Worm (Caenorhabditis elegans) whole organism, young adult: ENCODE measurements around the gene acy-1.

Experiments used
- C06A6.2 ChIP-seq: fragments of 200-800 bp; sonication (Bioruptor generic); conservative IDR thresholded peaks from 2 replicates; pipeline ENCODE4 v1.3.6; 2022; ENCODE audit warnings: missing genetic modification characterization, missing compliant biosample characterization
- D2030.7 ChIP-seq: fragments of 200-800 bp; sonication (Bioruptor generic); IDR thresholded peaks from 2 replicates; pipeline ENCODE4 v1.3.6; 2022; ENCODE audit warnings: missing genetic modification reagents, missing genetic modification characterization, missing compliant biosample characterization
- F33H1.4 ChIP-seq: fragments of 200-800 bp; sonication (Bioruptor generic); IDR thresholded peaks from 2 replicates; pipeline ENCODE4 v1.3.6; 2022; ENCODE audit warnings: missing genetic modification reagents, missing genetic modification characterization, missing compliant biosample characterization
- F39B2.1 ChIP-seq: fragments of 200-800 bp; sonication (Bioruptor generic); IDR thresholded peaks from 2 replicates; pipeline ENCODE4 v1.3.6; 2022; ENCODE audit warnings: missing genetic modification reagents, missing genetic modification characterization, missing compliant biosample characterization
- F52B5.7 ChIP-seq: sonication (generic microtip); optimal IDR thresholded peaks from 2 replicates; lab custom pipeline; 2016; ENCODE audit warnings: mild to moderate bottlenecking, missing genetic modification characterization, missing compliant biosample characterization
- T07F8.4 ChIP-seq: sonication (generic microtip); optimal IDR thresholded peaks from 2 replicates; lab custom pipeline; 2016; ENCODE audit warnings: mild to moderate bottlenecking, missing genetic modification characterization, moderate library complexity, missing compliant biosample characterization
- Y53F4B.3 ChIP-seq: fragments of 200-800 bp; sonication (Bioruptor generic); IDR thresholded peaks from 2 replicates; pipeline ENCODE4 v1.3.6; 2022; ENCODE audit warnings: missing genetic modification reagents, missing genetic modification characterization, missing compliant biosample characterization
- Y56A3A.18 ChIP-seq: fragments of 200-800 bp; sonication (Bioruptor generic); IDR thresholded peaks from 2 replicates; pipeline ENCODE4 v1.3.6; 2022; ENCODE audit warnings: missing genetic modification reagents, missing genetic modification characterization, missing compliant biosample characterization
- ZK185.1 ChIP-seq: sonication (generic microtip); optimal IDR thresholded peaks from 2 replicates; lab custom pipeline; 2016; ENCODE audit warnings: mild to moderate bottlenecking, missing genetic modification characterization, missing compliant biosample characterization; ENCODE audit not compliant: poor library complexity, severe bottlenecking
- akir-1 ChIP-seq: fragments of 200-800 bp; sonication (Bioruptor generic); optimal IDR thresholded peaks from 2 replicates; lab custom pipeline; 2018; ENCODE audit warnings: mild to moderate bottlenecking, missing genetic modification characterization, moderate library complexity, missing compliant biosample characterization
- aptf-2 ChIP-seq: fragments of 200-800 bp; sonication (Bioruptor generic); conservative IDR thresholded peaks from 2 replicates; pipeline ENCODE4 v1.3.6; 2022; ENCODE audit warnings: missing genetic modification reagents, missing genetic modification characterization, missing compliant biosample characterization
- attf-3 ChIP-seq: fragments of 200-800 bp; sonication (Bioruptor generic); conservative IDR thresholded peaks from 2 replicates; pipeline ENCODE4 v1.3.6; 2022; ENCODE audit warnings: missing genetic modification reagents, missing genetic modification characterization, missing compliant biosample characterization
- attf-5 ChIP-seq: fragments of 200-800 bp; sonication (Bioruptor generic); optimal IDR thresholded peaks from 2 replicates; lab custom pipeline; 2018; ENCODE audit warnings: mild to moderate bottlenecking, missing genetic modification characterization, missing compliant biosample characterization
- cebp-1 ChIP-seq, 2 experiments: fragments of 200-800 bp in 1 of 2; sonication (Bioruptor generic) in 1 of 2; sonication (generic microtip) in 1 of 2; IDR thresholded peaks in 1 of 2; optimal IDR thresholded peaks in 1 of 2; 2 replicates each; pipeline versions ENCODE4 v1.3.6 to Lab custom; 2017 to 2022; ENCODE audit warnings: missing compliant biosample characterization in 2 of 2, missing genetic modification characterization in 2 of 2, mild to moderate bottlenecking in 1 of 2, missing genetic modification reagents in 1 of 2, moderate library complexity in 1 of 2
- ceh-27 ChIP-seq: fragments of 200-800 bp; sonication (Bioruptor generic); optimal IDR thresholded peaks from 2 replicates; lab custom pipeline; 2018; ENCODE audit warnings: mild to moderate bottlenecking, missing genetic modification characterization, moderate library complexity, missing compliant biosample characterization
- ceh-79 ChIP-seq: sonication (generic microtip); optimal IDR thresholded peaks from 2 replicates; lab custom pipeline; 2017; ENCODE audit warnings: mild to moderate bottlenecking, missing genetic modification characterization, missing compliant biosample characterization
- ceh-91 ChIP-seq: fragments of 200-800 bp; sonication (Bioruptor generic); IDR thresholded peaks from 2 replicates; pipeline ENCODE4 v1.3.6; 2022; ENCODE audit warnings: missing genetic modification reagents, missing genetic modification characterization, missing compliant biosample characterization
- die-1 ChIP-seq: sonication (generic microtip); optimal IDR thresholded peaks from 2 replicates; lab custom pipeline; 2016; ENCODE audit warnings: missing genotype, mild to moderate bottlenecking, missing genetic modification characterization, missing compliant biosample characterization
- dox-1 ChIP-seq: fragments of 200-800 bp; sonication (Bioruptor generic); IDR thresholded peaks from 2 replicates; pipeline ENCODE4 v1.3.6; 2022; ENCODE audit warnings: missing genetic modification reagents, missing genetic modification characterization, missing compliant biosample characterization
- dpff-1 ChIP-seq: sonication (generic microtip); optimal IDR thresholded peaks from 2 replicates; lab custom pipeline; 2017; ENCODE audit warnings: mild to moderate bottlenecking, missing genetic modification characterization, missing compliant biosample characterization
- fkh-3 ChIP-seq: sonication (generic microtip); optimal IDR thresholded peaks from 2 replicates; lab custom pipeline; 2016; ENCODE audit warnings: mild to moderate bottlenecking, missing genetic modification characterization, missing compliant biosample characterization
- gei-17 ChIP-seq: fragments of 200-800 bp; sonication (Bioruptor generic); optimal IDR thresholded peaks from 2 replicates; lab custom pipeline; 2018; ENCODE audit warnings: mild to moderate bottlenecking, missing genetic modification characterization, missing compliant biosample characterization
- hmg-1.2 ChIP-seq: fragments of 200-800 bp; sonication (Bioruptor generic); IDR thresholded peaks from 2 replicates; pipeline ENCODE4 v1.3.6; 2022; ENCODE audit warnings: missing genetic modification reagents, missing genetic modification characterization, missing compliant biosample characterization
- lsl-1 ChIP-seq: fragments of 200-800 bp; sonication (Bioruptor generic); optimal IDR thresholded peaks from 2 replicates; lab custom pipeline; 2018; ENCODE audit warnings: mild to moderate bottlenecking, missing genetic modification characterization, moderate library complexity, missing compliant biosample characterization
- lsy-27 ChIP-seq: sonication (generic microtip); optimal IDR thresholded peaks from 2 replicates; lab custom pipeline; 2017; ENCODE audit warnings: missing genetic modification characterization, mild to moderate bottlenecking, missing compliant biosample characterization, antibody characterized with exemption, missing genotype, borderline replicate concordance; ENCODE audit not compliant: insufficient read depth
- madf-10 ChIP-seq: sonication (generic microtip); optimal IDR thresholded peaks from 2 replicates; lab custom pipeline; 2016; ENCODE audit warnings: mild to moderate bottlenecking, missing genetic modification characterization, missing compliant biosample characterization
- madf-3 ChIP-seq: fragments of 200-800 bp; sonication (Bioruptor generic); IDR thresholded peaks from 2 replicates; pipeline ENCODE4 v1.3.6; 2022; ENCODE audit warnings: missing genetic modification reagents, missing genetic modification characterization, missing compliant biosample characterization
- mcd-1 ChIP-seq: fragments of 200-800 bp; sonication (Bioruptor generic); IDR thresholded peaks from 2 replicates; pipeline ENCODE4 v1.3.6; 2022; ENCODE audit warnings: missing genetic modification reagents, missing genetic modification characterization, missing compliant biosample characterization
- nfya-1 ChIP-seq: sonication (generic microtip); optimal IDR thresholded peaks from 2 replicates; lab custom pipeline; 2017; ENCODE audit warnings: antibody characterized with exemption, missing compliant biosample characterization, missing genetic modification characterization, borderline replicate concordance; ENCODE audit not compliant: insufficient read depth
- nhr-80 ChIP-seq: sonication (generic microtip); optimal IDR thresholded peaks from 2 replicates; lab custom pipeline; 2016; ENCODE audit warnings: missing genetic modification characterization, missing compliant biosample characterization
- nhr-90 ChIP-seq: sonication (generic microtip); optimal IDR thresholded peaks from 2 replicates; lab custom pipeline; 2016; ENCODE audit warnings: missing genotype, mild to moderate bottlenecking, missing genetic modification characterization, missing compliant biosample characterization
- pbrm-1 ChIP-seq: fragments of 200-800 bp; sonication (Bioruptor generic); IDR thresholded peaks from 2 replicates; pipeline ENCODE4 v1.3.6; 2022; ENCODE audit warnings: missing genetic modification reagents, missing genetic modification characterization, missing compliant biosample characterization
- rcor-1 ChIP-seq: fragments of 200-800 bp; sonication (Bioruptor generic); IDR thresholded peaks from 2 replicates; pipeline ENCODE4 v1.3.6; 2022; ENCODE audit warnings: missing genetic modification reagents, missing genetic modification characterization, missing compliant biosample characterization
- rec-8 ChIP-seq, 2 experiments: sonication (generic microtip); optimal IDR thresholded peaks; 2 replicates each; lab custom pipeline; 2016; ENCODE audit warnings: mild to moderate bottlenecking in 2 of 2, missing genetic modification characterization in 2 of 2, missing genetic modification reagents in 2 of 2, missing genotype in 2 of 2, missing biosample characterization in 1 of 2, missing compliant biosample characterization in 1 of 2, moderate library complexity in 1 of 2
- sdz-38 ChIP-seq: sonication (generic microtip); optimal IDR thresholded peaks from 2 replicates; lab custom pipeline; 2016; ENCODE audit warnings: missing genotype, missing genetic modification characterization, missing compliant biosample characterization
- snpc-4 ChIP-seq, 5 experiments: fragments of 150-350 bp in 1 of 5; sonication (generic microtip) in 4 of 5; optimal IDR thresholded peaks; 2 replicates each; lab custom pipeline; 2014 to 2018; ENCODE audit warnings: missing genetic modification characterization in 5 of 5, missing biosample characterization in 3 of 5, antibody characterized with exemption in 2 of 5, mild to moderate bottlenecking in 2 of 5, missing compliant biosample characterization in 2 of 5, missing genotype in 2 of 5, moderate library complexity in 2 of 5, missing genetic modification reagents in 1 of 5
- tbx-9 ChIP-seq: sonication (generic microtip); optimal IDR thresholded peaks from 2 replicates; lab custom pipeline; 2016; ENCODE audit warnings: borderline replicate concordance, missing genetic modification characterization, inconsistent platforms, missing compliant biosample characterization
- zim-3 ChIP-seq: sonication (generic microtip); optimal IDR thresholded peaks from 2 replicates; lab custom pipeline; 2017; ENCODE audit warnings: mild to moderate bottlenecking, missing genetic modification characterization, moderate library complexity, missing compliant biosample characterization
- ztf-26 ChIP-seq: sonication (generic microtip); optimal IDR thresholded peaks from 2 replicates; lab custom pipeline; 2017; ENCODE audit warnings: missing genetic modification characterization, missing compliant biosample characterization

The acy-1 gene

DNA sequence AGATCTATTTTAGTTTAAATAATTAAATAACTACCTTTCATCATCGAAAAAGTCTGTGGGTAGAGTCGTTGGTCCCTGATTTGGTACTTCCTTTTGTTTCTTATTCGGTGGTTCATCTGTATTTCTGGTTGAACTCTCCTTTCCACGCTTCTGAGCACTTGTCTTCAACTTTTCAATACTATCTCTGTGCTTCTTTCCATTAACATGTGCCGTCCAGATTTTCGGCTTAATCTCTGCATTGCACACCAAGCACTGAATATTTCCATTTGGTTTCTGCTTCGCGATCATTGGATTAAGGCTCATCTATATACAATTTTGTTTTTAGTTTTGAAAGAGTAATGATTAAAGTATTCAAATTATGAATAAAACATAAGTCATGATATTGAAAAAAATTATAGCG, 22.0 kb upstream of the acy-1 start, which contains the start of gene sel-13:
Gene sel-13 (minus strand): TSS at position 303 of the 400 bp plus-strand sequence.
- TF ChIP-seq ceh-79 (tag; lab: Kevin White, UChicago) = no peak
- TF ChIP-seq die-1 (tag; lab: Kevin White, UChicago) = no peak
- no peak for TF ChIP-seq rec-8 (tag; optimal IDR thresholded peaks at IDR 0.05; lab: Kevin White, UChicago)
- TF ChIP-seq lsy-27 (tag; lab: Kevin White, UChicago) = no peak
- TF ChIP-seq snpc-4 (GFP tag; optimal IDR thresholded peaks at IDR 0.05; lab: Kevin White, UChicago) = no peak
- no peak for TF ChIP-seq snpc-4 (tag; optimal IDR thresholded peaks at IDR 0.05; lab: Kevin White, UChicago)
- no peak for TF ChIP-seq pbrm-1 (GFP tag; lab: Robert Waterston, UW)
- no peak for TF ChIP-seq T07F8.4 (tag; lab: Kevin White, UChicago)
- no peak for TF ChIP-seq F52B5.7
- no peak for TF ChIP-seq nfya-1 (tag; lab: Kevin White, UChicago)
- TF ChIP-seq attf-3 (GFP tag; lab: Robert Waterston, UW) = no peak
- no peak for TF ChIP-seq akir-1
- TF ChIP-seq dox-1 (GFP tag; lab: Robert Waterston, UW) = no peak
- TF ChIP-seq attf-5 (GFP tag; lab: Kevin White, UChicago) = no peak
- TF ChIP-seq ztf-26 (tag; lab: Kevin White, UChicago) = no peak
- TF ChIP-seq cebp-1 (GFP tag; IDR thresholded peaks at IDR 0.05; lab: Robert Waterston, UW) = no peak
- TF ChIP-seq cebp-1 (tag; optimal IDR thresholded peaks at IDR 0.05; lab: Kevin White, UChicago) = no peak
- no peak for TF ChIP-seq rcor-1
- TF ChIP-seq aptf-2 (GFP tag; lab: Robert Waterston, UW) = no peak
- TF ChIP-seq, all 124 proteins: peak for 0

ce11 chrIII:4703932-4704454, 17.9 kb upstream of the acy-1 start, which contains the start of the genes clp-2 and mrpl-16:
clp-2 (minus strand) TSS chrIII:4704025.
mrpl-16 (plus strand) TSS chrIII:4704404.
- TF ChIP-seq F39B2.1 (GFP tag; lab: Robert Waterston, UW) = no peak
- TF ChIP-seq hmg-1.2 (GFP tag; lab: Robert Waterston, UW) = peak; percentile 96
- peak; percentile 24 for TF ChIP-seq lsl-1 (GFP tag; lab: Kevin White, UChicago)
- TF ChIP-seq ztf-26 (tag; lab: Kevin White, UChicago) = no peak
- TF ChIP-seq nhr-90 (tag; lab: Kevin White, UChicago) = no peak
- TF ChIP-seq Y56A3A.18 (GFP tag; lab: Robert Waterston, UW) = no peak
- no peak for TF ChIP-seq C06A6.2 (GFP tag; lab: Robert Waterston, UW)
- TF ChIP-seq zim-3 (tag; lab: Kevin White, UChicago) = no peak
- no peak for TF ChIP-seq ceh-27 (GFP tag; lab: Kevin White, UChicago)
- peak; percentile 51; the same call in 1 of the 2 replicates for TF ChIP-seq mcd-1 (GFP tag; lab: Robert Waterston, UW)
- TF ChIP-seq D2030.7 (GFP tag; lab: Robert Waterston, UW) = no peak
- peak; percentile 14; the same call in 1 of the 2 replicates for TF ChIP-seq F33H1.4 (GFP tag; lab: Robert Waterston, UW)
- TF ChIP-seq nhr-80 = no peak

ce11 chrIII:4705207-4705606, 16.7 kb upstream of the acy-1 start, which contains the start of gene pgap-2:
pgap-2 (plus strand) TSS chrIII:4705507.
- TF ChIP-seq Y53F4B.3 (GFP tag; lab: Robert Waterston, UW) = no peak
- no peak for TF ChIP-seq sdz-38 (tag; lab: Kevin White, UChicago)
- no peak for TF ChIP-seq attf-5 (GFP tag; lab: Kevin White, UChicago)
- no peak for TF ChIP-seq ZK185.1 (tag; lab: Kevin White, UChicago)
- TF ChIP-seq T07F8.4 (tag; lab: Kevin White, UChicago) = no peak
- no peak for TF ChIP-seq mcd-1 (GFP tag; lab: Robert Waterston, UW)
- TF ChIP-seq madf-10 (tag; lab: Kevin White, UChicago) = no peak
- no peak for TF ChIP-seq madf-3 (GFP tag; lab: Robert Waterston, UW)
- TF ChIP-seq ceh-91 (GFP tag; lab: Robert Waterston, UW) = no peak
- no peak for TF ChIP-seq tbx-9 (tag; lab: Kevin White, UChicago)
- no peak for TF ChIP-seq gei-17 (GFP tag; lab: Kevin White, UChicago)
- TF ChIP-seq dpff-1 = no peak
- no peak for TF ChIP-seq fkh-3 (tag; lab: Kevin White, UChicago)
- TF ChIP-seq, all 124 proteins: peak for 0
